Worm (Caenorhabditis elegans) whole organism, L2 larva: Measurements from ENCODE around the gene cdr-3.
A peak's percentile ranks its signal among the peaks of the same experiment; 100 is the strongest.

Experiments
- C34F6.9 ChIP-seq: fragments of 150-350 bp; optimal IDR thresholded peaks from 2 replicates; lab custom pipeline; 2014; ENCODE audit warnings: missing biosample characterization, missing genetic modification characterization
- R02D3.7 ChIP-seq: fragments of 150-350 bp; optimal IDR thresholded peaks from 2 replicates; lab custom pipeline; 2014; ENCODE audit warnings: missing biosample characterization, missing genetic modification characterization
- alr-1 ChIP-seq: fragments of 150-350 bp; optimal IDR thresholded peaks from 2 replicates; lab custom pipeline; 2014; ENCODE audit warnings: missing biosample characterization, missing genetic modification characterization
- aly-2 ChIP-seq: fragments of 150-350 bp; optimal IDR thresholded peaks from 2 replicates; lab custom pipeline; 2014; ENCODE audit warnings: missing biosample characterization, missing genetic modification characterization
- blmp-1 ChIP-seq: sonication (generic microtip); optimal IDR thresholded peaks from 2 replicates; lab custom pipeline; 2017; ENCODE audit warnings: missing genetic modification characterization, mild to moderate bottlenecking, missing compliant biosample characterization, antibody characterized with exemption, moderate library complexity; ENCODE audit not compliant: insufficient read depth
- ceh-16 ChIP-seq: fragments of 150-350 bp; optimal IDR thresholded peaks from 2 replicates; lab custom pipeline; 2014; ENCODE audit warnings: missing biosample characterization, missing genetic modification characterization
- ceh-82 ChIP-seq: fragments of 150-350 bp; optimal IDR thresholded peaks from 2 replicates; lab custom pipeline; 2014; ENCODE audit warnings: missing biosample characterization, missing genetic modification characterization
- crh-2 ChIP-seq: sonication (generic microtip); optimal IDR thresholded peaks from 2 replicates; lab custom pipeline; 2017; ENCODE audit warnings: missing biosample characterization, missing genetic modification characterization
- dmd-4 ChIP-seq: sonication (generic microtip); optimal IDR thresholded peaks from 2 replicates; lab custom pipeline; 2017; ENCODE audit warnings: missing biosample characterization, missing genetic modification characterization
- egl-27 ChIP-seq: sonication (generic microtip); optimal IDR thresholded peaks from 3 replicates; lab custom pipeline; 2017; ENCODE audit warnings: missing biosample characterization, missing genetic modification reagents, missing genetic modification characterization
- elt-1 ChIP-seq: fragments of 150-350 bp; optimal IDR thresholded peaks from 2 replicates; lab custom pipeline; 2014; ENCODE audit warnings: missing biosample characterization, missing genetic modification characterization
- elt-3 ChIP-seq: sonication (generic microtip); optimal IDR thresholded peaks from 2 replicates; lab custom pipeline; 2017; ENCODE audit warnings: missing biosample characterization, missing genetic modification characterization
- fos-1 ChIP-seq: fragments of 150-350 bp; optimal IDR thresholded peaks from 2 replicates; lab custom pipeline; 2014; ENCODE audit warnings: missing biosample characterization, missing genetic modification characterization
- gmeb-1 ChIP-seq: fragments of 150-350 bp; optimal IDR thresholded peaks from 2 replicates; lab custom pipeline; 2014; ENCODE audit warnings: missing biosample characterization, missing genetic modification characterization
- lin-11 ChIP-seq: fragments of 150-350 bp; sonication (generic microtip); optimal IDR thresholded peaks from 2 replicates; lab custom pipeline; 2014; ENCODE audit warnings: missing biosample characterization, missing genetic modification characterization, inconsistent platforms, mixed read lengths
- lin-13 ChIP-seq: fragments of 150-350 bp; optimal IDR thresholded peaks from 2 replicates; lab custom pipeline; 2014; ENCODE audit warnings: missing biosample characterization, missing genetic modification reagents, missing genetic modification characterization
- lin-39 ChIP-seq: fragments of 150-350 bp; optimal IDR thresholded peaks from 2 replicates; lab custom pipeline; 2014; ENCODE audit warnings: missing biosample characterization, missing genetic modification reagents, missing genetic modification characterization
- lsy-2 ChIP-seq, 2 experiments: fragments of 150-350 bp in 1 of 2; sonication (generic microtip) in 1 of 2; optimal IDR thresholded peaks; 2 replicates each; lab custom pipeline; 2014 to 2017; ENCODE audit warnings: missing biosample characterization in 2 of 2, missing genetic modification characterization in 2 of 2
- mdl-1 ChIP-seq, 2 experiments: fragments of 150-350 bp in 1 of 2; sonication (generic microtip) in 1 of 2; optimal IDR thresholded peaks; 2 replicates each; lab custom pipeline; 2017; ENCODE audit warnings: missing biosample characterization in 2 of 2, missing genetic modification characterization in 2 of 2
- nhr-11 ChIP-seq: fragments of 150-350 bp; optimal IDR thresholded peaks from 2 replicates; lab custom pipeline; 2014; ENCODE audit warnings: missing biosample characterization, missing genetic modification characterization
- nhr-129 ChIP-seq: fragments of 150-350 bp; optimal IDR thresholded peaks from 2 replicates; lab custom pipeline; 2014; ENCODE audit warnings: missing biosample characterization, missing genetic modification characterization
- nhr-23 ChIP-seq: fragments of 150-350 bp; optimal IDR thresholded peaks from 2 replicates; lab custom pipeline; 2014; ENCODE audit warnings: missing biosample characterization, missing genetic modification reagents, missing genetic modification characterization
- nhr-77 ChIP-seq: fragments of 150-350 bp; optimal IDR thresholded peaks from 2 replicates; lab custom pipeline; 2014; ENCODE audit warnings: missing biosample characterization, missing genetic modification characterization
- peb-1 ChIP-seq: fragments of 150-350 bp; optimal IDR thresholded peaks from 2 replicates; lab custom pipeline; 2014; ENCODE audit warnings: missing biosample characterization, missing genetic modification characterization
- sem-4 ChIP-seq: fragments of 150-350 bp; optimal IDR thresholded peaks from 2 replicates; lab custom pipeline; 2014; ENCODE audit warnings: missing biosample characterization, missing genetic modification reagents, missing genetic modification characterization
- skn-1 ChIP-seq: sonication (generic microtip); optimal IDR thresholded peaks from 2 replicates; lab custom pipeline; 2017; ENCODE audit warnings: missing biosample characterization, missing genetic modification characterization
- sma-3 ChIP-seq: sonication (generic microtip); optimal IDR thresholded peaks from 2 replicates; lab custom pipeline; 2016; ENCODE audit warnings: missing genetic modification reagents, missing genetic modification characterization, missing compliant biosample characterization
- sma-9 ChIP-seq, 2 experiments: fragments of 150-350 bp in 1 of 2; sonication (generic microtip) in 1 of 2; optimal IDR thresholded peaks; 2 replicates each; lab custom pipeline; 2014 to 2016; ENCODE audit warnings: missing genetic modification characterization in 2 of 2, mild to moderate bottlenecking in 1 of 2, missing biosample characterization in 1 of 2, missing compliant biosample characterization in 1 of 2, missing genetic modification reagents in 1 of 2, moderate library complexity in 1 of 2
- snpc-4 ChIP-seq: fragments of 150-350 bp; optimal IDR thresholded peaks from 2 replicates; lab custom pipeline; 2014; ENCODE audit warnings: missing biosample characterization, missing genetic modification characterization
- unc-55 ChIP-seq: fragments of 150-350 bp; sonication (generic microtip); optimal IDR thresholded peaks from 3 replicates; lab custom pipeline; 2014; ENCODE audit warnings: missing biosample characterization, missing genetic modification reagents, missing genetic modification characterization
- unc-62 ChIP-seq: fragments of 150-350 bp; optimal IDR thresholded peaks from 2 replicates; lab custom pipeline; 2014; ENCODE audit warnings: missing biosample characterization, missing genetic modification reagents, missing genetic modification characterization
- zag-1 ChIP-seq: fragments of 150-350 bp; optimal IDR thresholded peaks from 2 replicates; lab custom pipeline; 2014; ENCODE audit warnings: missing biosample characterization, missing genetic modification characterization
- ztf-1 ChIP-seq: fragments of 200-800 bp; sonication (Bioruptor generic); conservative IDR thresholded peaks from 2 replicates; pipeline ENCODE4 v1.3.6; 2022; ENCODE audit warnings: missing genetic modification characterization, missing compliant biosample characterization
- ztf-4 ChIP-seq: fragments of 150-350 bp; optimal IDR thresholded peaks from 2 replicates; lab custom pipeline; 2014; ENCODE audit warnings: missing biosample characterization, missing genetic modification characterization

Gene cdr-3

ce11 chrV:12402355-12402754 lies 14.8 kb downstream of the cdr-3 start, which contains the start of gene K01D12.8:
TSS of gene K01D12.8 (plus strand) at chrV:12402655.
- TF ChIP-seq nhr-23 (tag; lab: Kevin White, UChicago) (no peak), gmeb-1 (tag; lab: Kevin White, UChicago) (no peak), unc-55 (no peak), alr-1 (tag; lab: Kevin White, UChicago) (no peak), sem-4 (tag; lab: Kevin White, UChicago) (no peak), aly-2 (no peak), dmd-4 (tag; lab: Kevin White, UChicago) (no peak), lin-39 (tag; lab: Kevin White, UChicago) (no peak), blmp-1 (tag; lab: Kevin White, UChicago) (no peak), ztf-4 (no peak), zag-1 (no peak), lsy-2 (tag; optimal IDR thresholded peaks at IDR 0.05; lab: Kevin White, UChicago) (no peak), ceh-16 (tag; lab: Kevin White, UChicago) (no peak), ztf-1 (GFP tag; lab: Robert Waterston, UW) (no peak), snpc-4 (tag; lab: Kevin White, UChicago) (no peak), lin-11 (tag; lab: Kevin White, UChicago) (no peak), nhr-11 (no peak), nhr-77 (tag; lab: Kevin White, UChicago) (no peak), elt-1 (tag; lab: Kevin White, UChicago) (no peak), sma-3 (GFP tag; lab: Kevin White, UChicago) (no peak)

ce11 chrV:12401383-12401782 lies 15.8 kb downstream of the cdr-3 start, which contains the start of gene K01D12.7:
TSS of gene K01D12.7 (minus strand) at chrV:12401483.
- TF ChIP-seq egl-27 (tag; lab: Kevin White, UChicago) = no peak
- no peak for TF ChIP-seq nhr-129 (tag; lab: Kevin White, UChicago)
- TF ChIP-seq elt-3 = no peak
- TF ChIP-seq snpc-4 (tag; lab: Kevin White, UChicago) = no peak
- no peak for TF ChIP-seq lin-13
- TF ChIP-seq ceh-82 = no peak
- no peak for TF ChIP-seq ztf-4
- TF ChIP-seq sma-3 (GFP tag; lab: Kevin White, UChicago) = no peak
- no peak for TF ChIP-seq sma-9 (GFP tag; optimal IDR thresholded peaks at IDR 0.05; lab: Kevin White, UChicago)
- no peak for TF ChIP-seq sma-9 (tag; optimal IDR thresholded peaks at IDR 0.05; lab: Kevin White, UChicago)

ce11 chrV:12400677-12401236 lies 16.4 kb downstream of the cdr-3 start, which contains the start of the genes K01D12.20 and miga-1:
TSS of gene K01D12.20 (minus strand) at chrV:12400814.
TSS of gene miga-1 (minus strand) at chrV:12400859.
- TF ChIP-seq C34F6.9 (peak; percentile 57), unc-55 (peak; percentile 54), nhr-129 (tag; lab: Kevin White, UChicago) (peak; percentile 13), R02D3.7 (tag; lab: Kevin White, UChicago) (peak; percentile 89), sma-9 (GFP tag; optimal IDR thresholded peaks at IDR 0.05; lab: Kevin White, UChicago) (peak; percentile 61), sma-9 (tag; optimal IDR thresholded peaks at IDR 0.05; lab: Kevin White, UChicago) (no peak), peb-1 (tag; lab: Kevin White, UChicago) (no peak), crh-2 (tag; lab: Kevin White, UChicago) (peak; percentile 9), lin-11 (tag; lab: Kevin White, UChicago) (no peak), sem-4 (tag; lab: Kevin White, UChicago) (peak; percentile 12), lsy-2 (tag; optimal IDR thresholded peaks at IDR 0.05; lab: Kevin White, UChicago) (peak in 1 of 2 experiments; percentile 65)

- no peak for TF ChIP-seq mdl-1 (tag; optimal IDR thresholded peaks at IDR 0.05; lab: Kevin White, UChicago)
- no peak for TF ChIP-seq skn-1 (tag; lab: Kevin White, UChicago)
- no peak for TF ChIP-seq unc-62 (GFP tag; lab: Kevin White, UChicago)
- TF ChIP-seq elt-1 (tag; lab: Kevin White, UChicago) = no peak
- TF ChIP-seq lin-11 (tag; lab: Kevin White, UChicago) = no peak
- no peak for TF ChIP-seq fos-1 (tag; lab: Kevin White, UChicago)
Observed at ce11 chrV:12397545-12397944, 19.6 kb downstream of the cdr-3 start, which contains the start of gene K01D12.5. TSS of gene K01D12.5 (plus strand) at chrV:12397845.
